Worm (Caenorhabditis elegans) whole organism, L4 larva: Measurements from ENCODE around the gene scrm-8.
"Not testable (repeated sequence)": the region's sequence is repeated elsewhere in the genome, so short reads cannot be mapped to it uniquely, and the experiment has no call there.

ENCODE experiments used
- D1046.2 ChIP-seq: fragments of 200-800 bp; sonication (Bioruptor generic); IDR thresholded peaks from 2 replicates; pipeline ENCODE4 v1.3.6; 2022; ENCODE audit warnings: missing genetic modification characterization, missing compliant biosample characterization
- F26F4.8 ChIP-seq: fragments of 200-800 bp; sonication (Bioruptor generic); conservative IDR thresholded peaks from 2 replicates; pipeline ENCODE4 v1.3.6; 2022; ENCODE audit warnings: missing genetic modification characterization, missing compliant biosample characterization
- F44E2.7 ChIP-seq: fragments of 200-800 bp; sonication (Bioruptor generic); IDR thresholded peaks from 2 replicates; pipeline ENCODE4 v2.1.2; 2022; ENCODE audit warnings: missing genetic modification characterization, missing compliant biosample characterization
- F49E8.2 ChIP-seq: sonication (generic microtip); optimal IDR thresholded peaks from 2 replicates; lab custom pipeline; 2016; ENCODE audit warnings: missing compliant biosample characterization, mild to moderate bottlenecking, missing genetic modification characterization, borderline replicate concordance
- R02D3.7 ChIP-seq: fragments of 150-350 bp; sonication (generic microtip); optimal IDR thresholded peaks from 3 replicates; lab custom pipeline; 2014; ENCODE audit warnings: missing biosample characterization, missing genetic modification characterization
- T26A8.4 ChIP-seq: fragments of 200-800 bp; sonication (Bioruptor generic); IDR thresholded peaks from 2 replicates; pipeline ENCODE4 v1.3.6; 2022; ENCODE audit warnings: missing genetic modification characterization, missing compliant biosample characterization
- Y105C5A.15 ChIP-seq: fragments of 200-800 bp; sonication (Bioruptor generic); IDR thresholded peaks from 2 replicates; pipeline ENCODE4 v1.3.6; 2022; ENCODE audit warnings: missing genetic modification characterization, missing compliant biosample characterization
- Y48G9A.11 ChIP-seq: fragments of 200-800 bp; sonication (Bioruptor generic); IDR thresholded peaks from 2 replicates; pipeline ENCODE4 v1.3.6; 2022; ENCODE audit warnings: missing genetic modification reagents, missing genetic modification characterization, missing compliant biosample characterization
- ZK337.2 ChIP-seq: fragments of 200-800 bp; sonication (Bioruptor generic); IDR thresholded peaks from 2 replicates; pipeline ENCODE4 v1.3.6; 2022; ENCODE audit warnings: missing genetic modification reagents, missing genetic modification characterization, missing compliant biosample characterization
- ZK546.5 ChIP-seq, 2 experiments: sonication (generic microtip); optimal IDR thresholded peaks; 2 replicates each; lab custom pipeline; 2017; ENCODE audit warnings: missing biosample characterization in 2 of 2, missing genetic modification characterization in 2 of 2
- ceh-44 ChIP-seq: fragments of 200-800 bp; sonication (Bioruptor generic); IDR thresholded peaks from 2 replicates; pipeline ENCODE4 v1.3.6; 2022; ENCODE audit warnings: missing genetic modification reagents, missing genetic modification characterization, missing compliant biosample characterization
- ceh-62 ChIP-seq: sonication (generic microtip); optimal IDR thresholded peaks from 2 replicates; lab custom pipeline; 2017; ENCODE audit warnings: missing biosample characterization, missing genetic modification characterization
- ctbp-1 ChIP-seq: fragments of 200-800 bp; sonication (Bioruptor generic); IDR thresholded peaks from 2 replicates; pipeline ENCODE4 v1.3.6; 2022; ENCODE audit warnings: missing genetic modification reagents, missing genetic modification characterization, missing compliant biosample characterization
- egl-43 ChIP-seq: fragments of 200-800 bp; sonication (Bioruptor generic); IDR thresholded peaks from 2 replicates; pipeline ENCODE4 v1.3.6; 2022; ENCODE audit warnings: missing genetic modification reagents, missing genetic modification characterization, missing compliant biosample characterization
- hif-1 ChIP-seq, 2 experiments: sonication (generic microtip); optimal IDR thresholded peaks; 2 replicates each; lab custom pipeline; 2016 to 2017; ENCODE audit warnings: missing compliant biosample characterization in 2 of 2, missing genetic modification characterization in 2 of 2, missing genetic modification reagents in 2 of 2, missing genotype in 2 of 2, mild to moderate bottlenecking in 1 of 2
- lim-7 ChIP-seq: fragments of 200-800 bp; sonication (Bioruptor generic); IDR thresholded peaks from 2 replicates; pipeline ENCODE4 v1.3.6; 2022; ENCODE audit warnings: missing genetic modification characterization, missing compliant biosample characterization
- lin-38 ChIP-seq: fragments of 200-800 bp; sonication (Bioruptor generic); IDR thresholded peaks from 2 replicates; pipeline ENCODE4 v1.3.6; 2022; ENCODE audit warnings: missing genetic modification reagents, missing genetic modification characterization, missing compliant biosample characterization
- mxl-3 ChIP-seq: fragments of 200-800 bp; sonication (Bioruptor generic); optimal IDR thresholded peaks from 2 replicates; lab custom pipeline; 2018; ENCODE audit warnings: mild to moderate bottlenecking, missing genetic modification characterization, missing compliant biosample characterization
- nhr-11 ChIP-seq: fragments of 150-350 bp; optimal IDR thresholded peaks from 2 replicates; lab custom pipeline; 2014; ENCODE audit warnings: missing biosample characterization, missing genetic modification characterization
- nhr-111 ChIP-seq: fragments of 200-800 bp; sonication (Bioruptor generic); optimal IDR thresholded peaks from 2 replicates; lab custom pipeline; 2018; ENCODE audit warnings: mild to moderate bottlenecking, missing genetic modification characterization, missing compliant biosample characterization
- nhr-237 ChIP-seq: sonication (generic microtip); optimal IDR thresholded peaks from 2 replicates; lab custom pipeline; 2017; ENCODE audit warnings: missing biosample characterization, missing genetic modification characterization
- nhr-41 ChIP-seq: fragments of 200-800 bp; sonication (Bioruptor generic); IDR thresholded peaks from 2 replicates; pipeline ENCODE4 v1.3.6; 2022; ENCODE audit warnings: missing genetic modification reagents, missing genetic modification characterization, missing compliant biosample characterization
- nhr-48 ChIP-seq: sonication (generic microtip); optimal IDR thresholded peaks from 2 replicates; lab custom pipeline; 2016; ENCODE audit warnings: mild to moderate bottlenecking, missing genetic modification characterization, missing compliant biosample characterization
- nhr-76 ChIP-seq: fragments of 150-350 bp; optimal IDR thresholded peaks from 2 replicates; lab custom pipeline; 2014; ENCODE audit warnings: missing biosample characterization, missing genetic modification characterization
- pqm-1 ChIP-seq: sonication (generic microtip); optimal IDR thresholded peaks from 2 replicates; lab custom pipeline; 2017; ENCODE audit warnings: missing biosample characterization, missing genetic modification characterization
- unc-130 ChIP-seq: sonication (generic microtip); optimal IDR thresholded peaks from 2 replicates; lab custom pipeline; 2016; ENCODE audit warnings: missing genetic modification reagents, missing genetic modification characterization, missing compliant biosample characterization
- unc-62 ChIP-seq, 3 experiments: fragments of 150-350 bp in 1 of 3; sonication (generic microtip); optimal IDR thresholded peaks in 2 of 3; peaks in 1 of 3; 1 replicate in 1 of 3; 2 replicates in 2 of 3; lab custom pipeline; 2014 to 2017; ENCODE audit warnings: missing biosample characterization in 3 of 3, missing genetic modification characterization in 3 of 3, missing genetic modification reagents in 3 of 3, missing genotype in 1 of 3
- vab-7 ChIP-seq: fragments of 200-800 bp; sonication (Bioruptor generic); IDR thresholded peaks from 2 replicates; pipeline ENCODE4 v1.3.6; 2022; ENCODE audit warnings: missing genetic modification reagents, missing genetic modification characterization, missing compliant biosample characterization
- zfp-2 ChIP-seq: sonication (generic microtip); optimal IDR thresholded peaks from 2 replicates; lab custom pipeline; 2016; ENCODE audit warnings: mild to moderate bottlenecking, missing genetic modification characterization, missing compliant biosample characterization
- zfp-3 ChIP-seq: fragments of 200-800 bp; sonication (Bioruptor generic); conservative IDR thresholded peaks from 2 replicates; pipeline ENCODE4 v1.3.6; 2022; ENCODE audit warnings: missing genetic modification reagents, missing genetic modification characterization, missing compliant biosample characterization
- zip-2 ChIP-seq: fragments of 150-350 bp; optimal IDR thresholded peaks from 2 replicates; lab custom pipeline; 2014; ENCODE audit warnings: missing biosample characterization, missing genetic modification characterization
- ztf-11 ChIP-seq: fragments of 150-350 bp; optimal IDR thresholded peaks from 2 replicates; lab custom pipeline; 2014; ENCODE audit warnings: missing biosample characterization, missing genetic modification characterization
- ztf-7 ChIP-seq: fragments of 150-350 bp; optimal IDR thresholded peaks from 2 replicates; lab custom pipeline; 2014; ENCODE audit warnings: missing biosample characterization, missing genetic modification characterization

The scrm-8 gene

DNA sequence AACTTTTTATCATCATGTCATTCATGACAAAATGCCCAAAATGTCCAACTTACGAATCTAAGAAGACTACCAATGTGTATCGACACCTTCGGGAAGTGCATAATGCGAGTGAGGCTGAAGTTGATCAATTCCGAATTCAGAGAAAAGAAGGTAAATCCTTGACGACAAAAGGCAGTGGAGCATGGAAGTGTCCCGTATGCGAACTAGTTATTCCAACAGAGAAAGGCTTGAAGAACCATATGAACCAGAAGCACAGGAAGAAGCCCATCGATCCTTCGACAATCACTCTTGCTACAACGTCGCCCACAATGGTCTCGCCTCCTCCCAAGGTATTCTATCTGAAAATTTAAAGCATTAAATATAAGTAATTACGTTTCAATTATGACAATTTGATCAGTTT, 21.6 kb downstream of the scrm-8 start, which contains the start of gene K08D10.11:
TSS of gene K08D10.11 (minus strand) at position 101 of the 400 bp plus-strand sequence.
- TF ChIP-seq vab-7; egl-43 (GFP tag; lab: Robert Waterston, UW); lin-38 (GFP tag; lab: Robert Waterston, UW): not testable (repeated sequence)
- TF ChIP-seq, all 104 proteins: peak for 0; not testable (repeated sequence) for 104

DNA sequence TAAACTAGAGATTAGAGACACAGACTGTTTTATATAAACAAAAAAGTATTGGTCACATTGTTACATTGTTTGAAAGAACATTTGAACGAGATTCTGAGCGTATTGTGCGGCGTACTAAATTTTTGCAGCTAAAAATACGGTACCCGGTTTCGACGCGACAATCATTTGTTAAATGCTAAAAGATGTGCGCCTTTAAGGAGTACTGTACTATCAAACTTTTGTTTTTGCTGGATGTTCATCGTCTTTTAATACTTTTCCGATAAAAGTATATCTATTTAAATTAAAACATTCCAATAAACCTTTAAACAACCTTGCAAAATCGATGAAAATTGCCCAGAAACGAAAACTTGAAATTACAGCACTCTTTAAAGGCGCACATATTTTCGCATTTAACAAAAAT, 32.2 kb downstream of the scrm-8 start, which contains the start of gene K06B9.6:
TSS of gene K06B9.6 (minus strand) at position 101 of the 400 bp plus-strand sequence.
- not testable (repeated sequence) for TF ChIP-seq F26F4.8 (GFP tag; lab: Robert Waterston, UW); nhr-11; nhr-111 (GFP tag; lab: Kevin White, UChicago)

DNA sequence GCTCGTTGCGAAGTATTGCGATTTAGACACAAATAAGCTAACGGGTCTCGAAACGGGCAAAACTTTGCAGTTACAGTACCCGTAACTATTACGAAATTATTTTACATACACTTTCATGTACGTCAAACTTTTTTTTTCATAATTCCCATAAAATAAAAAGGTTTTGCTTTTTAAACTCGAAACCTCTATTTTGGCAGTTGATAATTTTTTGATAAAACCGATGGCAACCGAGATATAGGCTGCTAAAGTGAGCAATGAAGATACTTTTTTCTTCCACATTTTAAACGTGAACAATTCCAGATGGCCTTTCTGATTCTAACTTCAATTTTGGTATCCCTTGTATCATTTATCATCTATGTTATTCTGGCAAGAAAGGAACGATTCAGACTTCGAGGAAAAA, 32.7 kb downstream of the scrm-8 start, which contains the start of gene cyp-25A6:
TSS of gene cyp-25A6 (plus strand) at position 301 of the 400 bp plus-strand sequence.
- TF ChIP-seq zfp-3 (GFP tag; lab: Robert Waterston, UW); nhr-76; ZK546.5 (tag; optimal IDR thresholded peaks at IDR 0.05; lab: Kevin White, UChicago): not testable (repeated sequence)
- TF ChIP-seq, all 104 proteins: peak for 0; not testable (repeated sequence) for 104

DNA sequence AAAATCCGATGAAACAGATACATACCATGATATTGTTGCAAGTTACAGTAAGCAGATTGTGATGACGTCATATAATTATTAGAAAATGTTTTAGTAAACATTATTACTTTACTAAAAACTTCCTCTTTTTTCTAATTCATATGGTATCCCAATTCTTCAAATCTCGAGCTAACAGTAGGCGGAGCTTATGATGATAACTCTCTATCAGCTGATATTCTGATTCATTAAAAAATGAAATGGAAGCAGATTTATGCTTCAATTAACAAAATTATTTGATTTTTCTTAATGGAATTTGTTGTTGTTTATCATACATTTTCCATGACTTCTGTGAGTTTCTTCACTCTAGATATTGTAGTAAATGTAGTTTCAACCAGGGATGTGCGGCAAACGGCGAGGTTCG, 39.8 kb downstream of the scrm-8 start, which contains the start of gene pax-2:
TSS of gene pax-2 (minus strand) at position 101 of the 400 bp plus-strand sequence.
- no peak for TF ChIP-seq pqm-1 (tag; lab: Kevin White, UChicago)
- TF ChIP-seq zip-2 (tag; lab: Kevin White, UChicago): no peak
- TF ChIP-seq mxl-3 (GFP tag; lab: Kevin White, UChicago): no peak
- no peak for TF ChIP-seq R02D3.7 (tag; lab: Kevin White, UChicago)
- TF ChIP-seq lim-7 (GFP tag; lab: Robert Waterston, UW): no peak
- no peak for TF ChIP-seq D1046.2 (GFP tag; lab: Robert Waterston, UW)
- TF ChIP-seq ztf-7 (tag; lab: Kevin White, UChicago): no peak
- TF ChIP-seq zfp-2 (tag; lab: Kevin White, UChicago): no peak
- no peak for TF ChIP-seq Y105C5A.15 (GFP tag; lab: Robert Waterston, UW)
- TF ChIP-seq ZK337.2 (GFP tag; lab: Robert Waterston, UW): no peak
- TF ChIP-seq lin-38 (GFP tag; lab: Robert Waterston, UW): no peak
- no peak for TF ChIP-seq nhr-237 (tag; lab: Kevin White, UChicago)
- no peak for TF ChIP-seq nhr-41 (GFP tag; lab: Robert Waterston, UW)
- no peak for TF ChIP-seq F44E2.7 (GFP tag; lab: Robert Waterston, UW)
- TF ChIP-seq nhr-48 (tag; lab: Kevin White, UChicago): no peak
- TF ChIP-seq unc-130 (GFP tag; lab: Kevin White, UChicago): no peak
- TF ChIP-seq ztf-11 (tag; lab: Kevin White, UChicago): no peak
- no peak for TF ChIP-seq ctbp-1 (GFP tag; lab: Robert Waterston, UW)
- TF ChIP-seq ceh-62: no peak

DNA sequence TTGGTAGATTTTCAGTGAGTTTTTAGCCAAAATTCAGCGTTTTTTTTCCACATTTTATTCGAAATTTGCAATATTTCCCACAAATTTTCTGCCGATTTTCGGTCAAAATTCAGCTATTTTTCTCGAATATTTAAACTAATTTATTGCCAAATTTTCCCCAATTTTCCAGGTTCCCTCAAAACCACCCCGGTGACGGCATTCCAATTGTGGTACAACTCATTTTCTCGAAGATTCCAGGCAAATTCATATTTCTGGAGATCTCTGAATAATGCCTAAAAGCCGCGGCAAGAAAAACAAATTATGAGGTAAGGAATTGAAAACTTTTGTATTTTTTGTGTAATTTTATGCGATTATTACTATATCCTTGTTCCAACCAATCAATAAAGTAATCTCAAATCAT, 42.6 kb downstream of the scrm-8 start, which contains the start of gene osgn-1:
TSS of gene osgn-1 (plus strand) at position 301 of the 400 bp plus-strand sequence.
- TF ChIP-seq Y48G9A.11 (GFP tag; lab: Robert Waterston, UW) (no peak), T26A8.4 (GFP tag; lab: Robert Waterston, UW) (no peak), unc-62 (GFP tag; optimal IDR thresholded peaks at IDR 0.05 in 1 of 2; lab: Kevin White, UChicago) (no peak), unc-62 (tag; optimal IDR thresholded peaks at IDR 0.05; lab: Kevin White, UChicago) (no peak), hif-1 (tag; optimal IDR thresholded peaks at IDR 0.05; lab: Kevin White, UChicago) (no peak), F49E8.2 (tag; lab: Kevin White, UChicago) (no peak), ceh-44 (GFP tag; lab: Robert Waterston, UW) (no peak)
- TF ChIP-seq, all 104 proteins: peak for 0
